Worm (Caenorhabditis elegans): ENCODE results near the gene stt-3.

stt-3 gene

ce11 chrIII:6210215-6210822 lies 38.1 kb upstream of the stt-3 start:
- TF ChIP-seq tra-4 (tag; optimal IDR thresholded peaks at IDR 0.05) (no peak), hnd-1 (tag; optimal IDR thresholded peaks at IDR 0.05) (no peak), hmbx-1 (tag; optimal IDR thresholded peaks at IDR 0.05) (no peak), aly-1 (tag; optimal IDR thresholded peaks at IDR 0.05) (no peak), tbx-11 (GFP tag; IDR thresholded peaks at IDR 0.05) (no peak), flt-1 (GFP tag; IDR thresholded peaks at IDR 0.05) (no peak), F13C5.2 (tag; optimal IDR thresholded peaks at IDR 0.05) (no peak), hmg-4 (GFP tag; optimal IDR thresholded peaks at IDR 0.05) (no peak)

- no peak for TF ChIP-seq aly-1 (tag; optimal IDR thresholded peaks at IDR 0.05)
- TF ChIP-seq ceh-36 (tag; optimal IDR thresholded peaks at IDR 0.05) = no peak
- no peak for TF ChIP-seq ceh-13 (GFP tag; optimal IDR thresholded peaks at IDR 0.05)
- no peak for TF ChIP-seq scrt-1 (GFP tag; IDR thresholded peaks at IDR 0.05)
- TF ChIP-seq hnd-1 (tag; optimal IDR thresholded peaks at IDR 0.05) = no peak
- no peak for TF ChIP-seq tra-4 (tag; optimal IDR thresholded peaks at IDR 0.05)
- no peak for TF ChIP-seq ama-1 (optimal IDR thresholded peaks at IDR 0.05)
- TF ChIP-seq F13C5.2 (tag; optimal IDR thresholded peaks at IDR 0.05) = no peak
- no peak for TF ChIP-seq hmbx-1 (tag; optimal IDR thresholded peaks at IDR 0.05)
Measured at ce11 chrIII:6213915-6214314, 34.5 kb upstream of the stt-3 start, which contains the start of gene C23G10.10. Gene C23G10.10 (minus strand): TSS chrIII:6214015.

ce11 chrIII:6215476-6215875 lies 33.0 kb upstream of the stt-3 start, which contains the start of gene C23G10.11:
Gene C23G10.11 (minus strand): TSS chrIII:6215576.
- TF ChIP-seq flt-1 (GFP tag; IDR thresholded peaks at IDR 0.05) (no peak), tbx-37 (GFP tag; conservative IDR thresholded peaks at IDR 0.05) (no peak), scrt-1 (GFP tag; IDR thresholded peaks at IDR 0.05) (no peak), ama-1 (optimal IDR thresholded peaks at IDR 0.05) (no peak), tra-4 (tag; optimal IDR thresholded peaks at IDR 0.05) (no peak), ceh-36 (tag; optimal IDR thresholded peaks at IDR 0.05) (no peak), hnd-1 (tag; optimal IDR thresholded peaks at IDR 0.05) (no peak), B0310.2 (tag; optimal IDR thresholded peaks at IDR 0.05) (no peak), tbx-11 (GFP tag; IDR thresholded peaks at IDR 0.05) (no peak), pes-1 (GFP tag; IDR thresholded peaks at IDR 0.05) (no peak), F13C5.2 (tag; optimal IDR thresholded peaks at IDR 0.05) (no peak), ceh-13 (GFP tag; optimal IDR thresholded peaks at IDR 0.05) (no peak), ets-7 (tag; optimal IDR thresholded peaks at IDR 0.05) (no peak), aly-1 (tag; optimal IDR thresholded peaks at IDR 0.05) (no peak), sea-1 (GFP tag; conservative IDR thresholded peaks at IDR 0.05) (no peak), hmg-4 (GFP tag; optimal IDR thresholded peaks at IDR 0.05) (no peak)

- no peak for TF ChIP-seq pes-1 (GFP tag; IDR thresholded peaks at IDR 0.05)
- TF ChIP-seq B0310.2 (tag; optimal IDR thresholded peaks at IDR 0.05) = no peak
- TF ChIP-seq tbx-37 (GFP tag; conservative IDR thresholded peaks at IDR 0.05) = no peak
- TF ChIP-seq aly-1 (tag; optimal IDR thresholded peaks at IDR 0.05) = no peak
- TF ChIP-seq sea-1 (GFP tag; conservative IDR thresholded peaks at IDR 0.05) = no peak
- no peak for TF ChIP-seq scrt-1 (GFP tag; IDR thresholded peaks at IDR 0.05)
- no peak for TF ChIP-seq tbx-11 (GFP tag; IDR thresholded peaks at IDR 0.05)
- no peak for TF ChIP-seq hmg-4 (GFP tag; optimal IDR thresholded peaks at IDR 0.05)
- no peak for TF ChIP-seq hnd-1 (tag; optimal IDR thresholded peaks at IDR 0.05)
- no peak for TF ChIP-seq ceh-36 (tag; optimal IDR thresholded peaks at IDR 0.05)
- TF ChIP-seq ceh-13 (GFP tag; optimal IDR thresholded peaks at IDR 0.05) = no peak
- no peak for TF ChIP-seq ama-1 (optimal IDR thresholded peaks at IDR 0.05)
- no peak for TF ChIP-seq tra-4 (tag; optimal IDR thresholded peaks at IDR 0.05)
- no peak for TF ChIP-seq flt-1 (GFP tag; IDR thresholded peaks at IDR 0.05)
- TF ChIP-seq F13C5.2 (tag; optimal IDR thresholded peaks at IDR 0.05) = no peak
Measured at ce11 chrIII:6215943-6216342, 32.5 kb upstream of the stt-3 start.

ce11 chrIII:6216833-6217466 lies 31.5 kb upstream of the stt-3 start, which contains the start of gene hot-4:
Gene hot-4 (plus strand): TSS chrIII:6217416.
- TF ChIP-seq sea-1 (GFP tag; conservative IDR thresholded peaks at IDR 0.05) (no peak), ets-7 (tag; optimal IDR thresholded peaks at IDR 0.05) (no peak), F13C5.2 (tag; optimal IDR thresholded peaks at IDR 0.05) (no peak), ceh-13 (GFP tag; optimal IDR thresholded peaks at IDR 0.05) (no peak), aly-1 (tag; optimal IDR thresholded peaks at IDR 0.05) (no peak), tbx-11 (GFP tag; IDR thresholded peaks at IDR 0.05) (no peak), scrt-1 (GFP tag; IDR thresholded peaks at IDR 0.05) (no peak)

ce11 chrIII:6221403-6221802 lies 27.0 kb upstream of the stt-3 start:
- TF ChIP-seq B0310.2 (tag; optimal IDR thresholded peaks at IDR 0.05) = no peak
- no peak for TF ChIP-seq hmg-4 (GFP tag; optimal IDR thresholded peaks at IDR 0.05)
- no peak for TF ChIP-seq tra-4 (tag; optimal IDR thresholded peaks at IDR 0.05)
- TF ChIP-seq hmbx-1 (tag; optimal IDR thresholded peaks at IDR 0.05) = no peak
- no peak for TF ChIP-seq tbx-11 (GFP tag; IDR thresholded peaks at IDR 0.05)
- no peak for TF ChIP-seq scrt-1 (GFP tag; IDR thresholded peaks at IDR 0.05)
- TF ChIP-seq flt-1 (GFP tag; IDR thresholded peaks at IDR 0.05) = no peak
- no peak for TF ChIP-seq sea-1 (GFP tag; conservative IDR thresholded peaks at IDR 0.05)
- TF ChIP-seq aly-1 (tag; optimal IDR thresholded peaks at IDR 0.05) = no peak
- TF ChIP-seq ceh-36 (tag; optimal IDR thresholded peaks at IDR 0.05) = no peak
- TF ChIP-seq ets-7 (tag; optimal IDR thresholded peaks at IDR 0.05) = no peak
- TF ChIP-seq ama-1 (optimal IDR thresholded peaks at IDR 0.05) = no peak
- no peak for TF ChIP-seq pes-1 (GFP tag; IDR thresholded peaks at IDR 0.05)
- no peak for TF ChIP-seq tbx-37 (GFP tag; conservative IDR thresholded peaks at IDR 0.05)
- TF ChIP-seq hnd-1 (tag; optimal IDR thresholded peaks at IDR 0.05) = no peak

- TF ChIP-seq ceh-13 (GFP tag; optimal IDR thresholded peaks at IDR 0.05) (no peak), hnd-1 (tag; optimal IDR thresholded peaks at IDR 0.05) (no peak), B0310.2 (tag; optimal IDR thresholded peaks at IDR 0.05) (no peak), scrt-1 (GFP tag; IDR thresholded peaks at IDR 0.05) (no peak), ets-7 (tag; optimal IDR thresholded peaks at IDR 0.05) (no peak)
Measured at ce11 chrIII:6230870-6231269, 17.6 kb upstream of the stt-3 start, which contains the start of gene esyt-2. Gene esyt-2 (minus strand): TSS chrIII:6230970.

Measured in whole organism, early embryonic.